Worm (Caenorhabditis elegans) whole organism, L3 larva: Measurements from ENCODE around the gene B0280.17.

Source experiments
- R02D3.7 ChIP-seq: fragments of 150-350 bp; optimal IDR thresholded peaks from 2 replicates; lab custom pipeline; 2014; ENCODE audit warnings: missing biosample characterization, missing genetic modification characterization
- ZK546.5 ChIP-seq: sonication (generic microtip); optimal IDR thresholded peaks from 2 replicates; lab custom pipeline; 2017; ENCODE audit warnings: missing biosample characterization, missing genetic modification characterization
- aly-2 ChIP-seq: fragments of 150-350 bp; optimal IDR thresholded peaks from 2 replicates; lab custom pipeline; 2014; ENCODE audit warnings: missing biosample characterization, missing genetic modification characterization
- ama-1 ChIP-seq: fragments of 150-350 bp; optimal IDR thresholded peaks from 2 replicates; lab custom pipeline; 2018
- ceh-16 ChIP-seq: sonication (generic microtip); optimal IDR thresholded peaks from 2 replicates; lab custom pipeline; 2017; ENCODE audit warnings: missing biosample characterization, missing genetic modification characterization
- ceh-28 ChIP-seq: fragments of 150-350 bp; optimal IDR thresholded peaks from 2 replicates; lab custom pipeline; 2014; ENCODE audit warnings: missing biosample characterization, missing genetic modification reagents, missing genetic modification characterization
- ceh-82 ChIP-seq: fragments of 150-350 bp; optimal IDR thresholded peaks from 2 replicates; lab custom pipeline; 2014; ENCODE audit warnings: missing biosample characterization, missing genetic modification characterization
- ceh-9 ChIP-seq: sonication (generic microtip); optimal IDR thresholded peaks from 2 replicates; lab custom pipeline; 2018; ENCODE audit warnings: missing biosample characterization, missing genetic modification characterization
- daf-12 ChIP-seq: fragments of 150-350 bp; optimal IDR thresholded peaks from 2 replicates; lab custom pipeline; 2014; ENCODE audit warnings: missing biosample characterization, missing genetic modification reagents, missing genetic modification characterization
- egl-27 ChIP-seq: sonication (generic microtip); optimal IDR thresholded peaks from 4 replicates; lab custom pipeline; 2017; ENCODE audit warnings: missing biosample characterization, missing genetic modification reagents, missing genetic modification characterization
- egl-5 ChIP-seq: fragments of 150-350 bp; optimal IDR thresholded peaks from 2 replicates; lab custom pipeline; 2017; ENCODE audit warnings: missing biosample characterization, missing genetic modification reagents, missing genetic modification characterization, inconsistent platforms
- elt-1 ChIP-seq: fragments of 150-350 bp; optimal IDR thresholded peaks from 2 replicates; lab custom pipeline; 2014; ENCODE audit warnings: missing biosample characterization, missing genetic modification characterization
- elt-2 ChIP-seq: sonication (generic microtip); optimal IDR thresholded peaks from 2 replicates; lab custom pipeline; 2016; ENCODE audit warnings: missing genetic modification reagents, mild to moderate bottlenecking, missing genetic modification characterization, missing compliant biosample characterization
- elt-3 ChIP-seq, 3 experiments: fragments of 150-350 bp in 1 of 3; sonication (generic microtip) in 2 of 3; optimal IDR thresholded peaks; 2 replicates in 2 of 3; 4 replicates in 1 of 3; lab custom pipeline; 2014 to 2017; ENCODE audit warnings: missing biosample characterization in 3 of 3, missing genetic modification characterization in 3 of 3
- eor-1 ChIP-seq, 2 experiments: fragments of 150-350 bp; optimal IDR thresholded peaks; 2 replicates each; lab custom pipeline; 2014 to 2018; ENCODE audit warnings: missing biosample characterization in 2 of 2, missing genetic modification characterization in 2 of 2
- fkh-10 ChIP-seq: sonication (generic microtip); optimal IDR thresholded peaks from 2 replicates; lab custom pipeline; 2017; ENCODE audit warnings: missing biosample characterization, missing genetic modification reagents, missing genetic modification characterization
- fkh-2 ChIP-seq: fragments of 150-350 bp; optimal IDR thresholded peaks from 2 replicates; lab custom pipeline; 2014; ENCODE audit warnings: missing biosample characterization, missing genetic modification reagents, missing genetic modification characterization
- fos-1 ChIP-seq: fragments of 150-350 bp; optimal IDR thresholded peaks from 2 replicates; lab custom pipeline; 2014; ENCODE audit warnings: missing biosample characterization, missing genetic modification characterization
- hmg-11 ChIP-seq: sonication (generic microtip); optimal IDR thresholded peaks from 2 replicates; lab custom pipeline; 2016; ENCODE audit warnings: missing genetic modification characterization, missing compliant biosample characterization
- jun-1 ChIP-seq: fragments of 150-350 bp; optimal IDR thresholded peaks from 2 replicates; lab custom pipeline; 2014; ENCODE audit warnings: missing biosample characterization, missing genetic modification reagents, missing genetic modification characterization
- lin-15B ChIP-seq: fragments of 150-350 bp; optimal IDR thresholded peaks from 2 replicates; lab custom pipeline; 2014; ENCODE audit warnings: missing biosample characterization, missing genetic modification characterization
- lin-39 ChIP-seq: fragments of 150-350 bp; optimal IDR thresholded peaks from 2 replicates; lab custom pipeline; 2018; ENCODE audit warnings: missing biosample characterization, missing genetic modification reagents, missing genetic modification characterization
- lsy-12 ChIP-seq: sonication (generic microtip); optimal IDR thresholded peaks from 2 replicates; lab custom pipeline; 2016; ENCODE audit warnings: mild to moderate bottlenecking, missing genetic modification characterization, missing compliant biosample characterization
- mdl-1 ChIP-seq: fragments of 150-350 bp; optimal IDR thresholded peaks from 2 replicates; lab custom pipeline; 2014; ENCODE audit warnings: missing biosample characterization, missing genetic modification characterization
- mml-1 ChIP-seq: fragments of 150-350 bp; sonication (generic microtip); optimal IDR thresholded peaks from 3 replicates; lab custom pipeline; 2014; ENCODE audit warnings: missing biosample characterization, missing genetic modification characterization
- nfya-1 ChIP-seq: sonication (generic microtip); optimal IDR thresholded peaks from 2 replicates; lab custom pipeline; 2017; ENCODE audit warnings: missing genetic modification characterization, mild to moderate bottlenecking, missing compliant biosample characterization, antibody characterized with exemption, moderate library complexity; ENCODE audit not compliant: insufficient read depth
- nhr-11 ChIP-seq: fragments of 150-350 bp; optimal IDR thresholded peaks from 2 replicates; lab custom pipeline; 2014; ENCODE audit warnings: missing biosample characterization, missing genetic modification characterization
- nhr-12 ChIP-seq: fragments of 150-350 bp; optimal IDR thresholded peaks from 2 replicates; lab custom pipeline; 2014; ENCODE audit warnings: missing biosample characterization, missing genetic modification characterization
- nhr-23 ChIP-seq: fragments of 150-350 bp; optimal IDR thresholded peaks from 2 replicates; lab custom pipeline; 2014; ENCODE audit warnings: missing biosample characterization, missing genetic modification reagents, missing genetic modification characterization
- nhr-237 ChIP-seq: fragments of 150-350 bp; optimal IDR thresholded peaks from 2 replicates; lab custom pipeline; 2014; ENCODE audit warnings: missing biosample characterization, missing genetic modification characterization
- nhr-25 ChIP-seq: sonication (generic microtip); optimal IDR thresholded peaks from 2 replicates; lab custom pipeline; 2017; ENCODE audit warnings: missing biosample characterization, missing genetic modification characterization
- nhr-28 ChIP-seq: fragments of 150-350 bp; optimal IDR thresholded peaks from 2 replicates; lab custom pipeline; 2014; ENCODE audit warnings: missing biosample characterization, missing genetic modification characterization
- nhr-43 ChIP-seq: sonication (generic microtip); optimal IDR thresholded peaks from 2 replicates; lab custom pipeline; 2016; ENCODE audit warnings: mild to moderate bottlenecking, missing genetic modification characterization, missing compliant biosample characterization; ENCODE audit not compliant: poor library complexity, severe bottlenecking
- nhr-67 ChIP-seq: fragments of 150-350 bp; optimal IDR thresholded peaks from 2 replicates; lab custom pipeline; 2014; ENCODE audit warnings: missing biosample characterization, missing genetic modification characterization
- nhr-76 ChIP-seq: fragments of 150-350 bp; sonication (generic microtip); optimal IDR thresholded peaks from 5 replicates; lab custom pipeline; 2014; ENCODE audit warnings: missing biosample characterization, missing genetic modification characterization
- nhr-77 ChIP-seq: fragments of 150-350 bp; optimal IDR thresholded peaks from 2 replicates; lab custom pipeline; 2014; ENCODE audit warnings: missing biosample characterization, missing genetic modification characterization
- pha-4 ChIP-seq: fragments of 150-350 bp; optimal IDR thresholded peaks from 2 replicates; lab custom pipeline; 2014; ENCODE audit warnings: missing biosample characterization, missing genetic modification reagents, missing genetic modification characterization
- pqm-1 ChIP-seq: fragments of 150-350 bp; optimal IDR thresholded peaks from 2 replicates; lab custom pipeline; 2017; ENCODE audit warnings: missing biosample characterization, missing genetic modification characterization, inconsistent platforms
- sea-2 ChIP-seq: fragments of 150-350 bp; sonication (generic microtip); optimal IDR thresholded peaks from 4 replicates; lab custom pipeline; 2014; ENCODE audit warnings: missing biosample characterization, missing genetic modification reagents, missing genetic modification characterization
- skn-1 ChIP-seq: fragments of 150-350 bp; optimal IDR thresholded peaks from 2 replicates; lab custom pipeline; 2014; ENCODE audit warnings: missing biosample characterization, missing genetic modification characterization
- snpc-4 ChIP-seq: fragments of 150-350 bp; optimal IDR thresholded peaks from 2 replicates; lab custom pipeline; 2014; ENCODE audit warnings: missing biosample characterization, missing genetic modification characterization
- tbx-2 ChIP-seq: sonication (generic microtip); optimal IDR thresholded peaks from 2 replicates; lab custom pipeline; 2016; ENCODE audit warnings: mild to moderate bottlenecking, missing genetic modification characterization, missing compliant biosample characterization
- unc-39 ChIP-seq: sonication (generic microtip); optimal IDR thresholded peaks from 4 replicates; lab custom pipeline; 2017; ENCODE audit warnings: missing biosample characterization, missing genetic modification characterization
- unc-62 ChIP-seq: fragments of 150-350 bp; sonication (generic microtip); optimal IDR thresholded peaks from 4 replicates; lab custom pipeline; 2014; ENCODE audit warnings: missing biosample characterization, missing genetic modification reagents, missing genetic modification characterization
- zag-1 ChIP-seq: fragments of 150-350 bp; optimal IDR thresholded peaks from 2 replicates; lab custom pipeline; 2014; ENCODE audit warnings: missing biosample characterization, missing genetic modification characterization
- ztf-11 ChIP-seq: fragments of 150-350 bp; optimal IDR thresholded peaks from 2 replicates; lab custom pipeline; 2014; ENCODE audit warnings: missing biosample characterization, missing genetic modification characterization
- ztf-4 ChIP-seq: fragments of 150-350 bp; optimal IDR thresholded peaks from 2 replicates; lab custom pipeline; 2014; ENCODE audit warnings: missing biosample characterization, missing genetic modification characterization

Gene B0280.17

DNA sequence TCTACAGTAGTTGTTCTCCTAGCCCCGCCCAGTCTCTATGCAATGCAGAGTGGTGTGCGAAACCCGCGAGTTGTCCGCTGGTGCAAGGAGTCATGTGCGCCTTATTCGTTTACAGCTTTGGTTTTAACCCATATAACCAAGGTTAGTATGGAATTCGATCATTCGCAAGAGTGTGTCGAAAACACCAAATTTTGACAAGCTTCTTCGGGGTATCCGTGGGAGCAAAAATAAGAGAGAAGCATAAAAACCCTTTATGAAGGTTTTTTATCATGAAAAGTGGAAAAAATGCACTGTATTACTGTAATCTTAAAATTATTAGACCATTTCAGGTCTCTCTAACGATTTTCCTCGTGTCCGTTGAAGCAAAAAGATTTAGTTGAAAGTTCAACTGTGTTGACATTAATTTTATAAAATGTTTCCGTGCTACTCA is 6.3 kb upstream of the B0280.17 start:
- TF ChIP-seq R02D3.7 (tag; lab: Kevin White, UChicago) (no peak), jun-1 (tag; lab: Kevin White, UChicago) (no peak), ama-1 (lab: Kevin White, UChicago) (peak; percentile 76), snpc-4 (tag; lab: Kevin White, UChicago) (peak; percentile 97), egl-5 (tag; lab: Kevin White, UChicago) (no peak), pqm-1 (tag; lab: Kevin White, UChicago) (peak; percentile 45), nfya-1 (tag; lab: Kevin White, UChicago) (peak; percentile 43), nhr-25 (tag; lab: Kevin White, UChicago) (peak; percentile 11), elt-2 (peak; percentile 26)

- peak; percentile 62 for TF ChIP-seq nhr-77
- TF ChIP-seq nhr-76 (tag; lab: Kevin White, UChicago): no peak
- no peak for TF ChIP-seq unc-39 (tag; lab: Kevin White, UChicago)
- TF ChIP-seq unc-62: no peak
- TF ChIP-seq nhr-43 (tag; lab: Kevin White, UChicago): no peak
- TF ChIP-seq fos-1 (tag; lab: Kevin White, UChicago): no peak
- peak; percentile 78 for TF ChIP-seq egl-27 (tag; lab: Kevin White, UChicago)
- no peak for TF ChIP-seq jun-1 (tag; lab: Kevin White, UChicago)
- TF ChIP-seq nhr-12 (tag; lab: Kevin White, UChicago): no peak
- no peak for TF ChIP-seq ztf-11
- no peak for TF ChIP-seq tbx-2 (tag; lab: Kevin White, UChicago)
- no peak for TF ChIP-seq hmg-11 (tag; lab: Kevin White, UChicago)
- no peak for TF ChIP-seq ztf-4 (tag; lab: Kevin White, UChicago)
- no peak for TF ChIP-seq nhr-237 (tag; lab: Kevin White, UChicago)
- no peak for TF ChIP-seq eor-1 (tag; optimal IDR thresholded peaks at IDR 0.05; lab: Kevin White, UChicago)
- peak; percentile 61 for TF ChIP-seq nfya-1 (tag; lab: Kevin White, UChicago)
- TF ChIP-seq pqm-1 (tag; lab: Kevin White, UChicago): peak; percentile 62
- TF ChIP-seq elt-3 (tag; optimal IDR thresholded peaks at IDR 0.05; lab: Kevin White, UChicago): peak in 1 of 3 experiments; percentile 3
- TF ChIP-seq ama-1 (lab: Kevin White, UChicago): peak; percentile 91
- peak; percentile 51 for TF ChIP-seq pha-4
- no peak for TF ChIP-seq daf-12
- no peak for TF ChIP-seq nhr-67 (tag; lab: Kevin White, UChicago)
- no peak for TF ChIP-seq fkh-10 (GFP tag; lab: Kevin White, UChicago)
- TF ChIP-seq aly-2 (tag; lab: Kevin White, UChicago): no peak
- TF ChIP-seq skn-1: peak; percentile 36
- no peak for TF ChIP-seq egl-5 (tag; lab: Kevin White, UChicago)
- no peak for TF ChIP-seq fkh-2 (tag; lab: Kevin White, UChicago)
- no peak for TF ChIP-seq nhr-28 (tag; lab: Kevin White, UChicago)
- peak; percentile 31 for TF ChIP-seq R02D3.7 (tag; lab: Kevin White, UChicago)
- no peak for TF ChIP-seq ceh-82 (tag; lab: Kevin White, UChicago)
- peak; percentile 55 for TF ChIP-seq lsy-12
- no peak for TF ChIP-seq ceh-16 (tag; lab: Kevin White, UChicago)
- TF ChIP-seq nhr-23: no peak
- TF ChIP-seq nhr-11 (tag; lab: Kevin White, UChicago): no peak
- no peak for TF ChIP-seq ceh-9 (tag; lab: Kevin White, UChicago)
- no peak for TF ChIP-seq lin-39 (tag; lab: Kevin White, UChicago)
- TF ChIP-seq nhr-25 (tag; lab: Kevin White, UChicago): no peak
- TF ChIP-seq mdl-1 (tag; lab: Kevin White, UChicago): no peak
- no peak for TF ChIP-seq mml-1 (tag; lab: Kevin White, UChicago)
- peak; percentile 42 for TF ChIP-seq ceh-28 (tag; lab: Kevin White, UChicago)
- no peak for TF ChIP-seq sea-2
- no peak for TF ChIP-seq elt-1
- TF ChIP-seq snpc-4 (tag; lab: Kevin White, UChicago): peak; percentile 98
- no peak for TF ChIP-seq zag-1 (tag; lab: Kevin White, UChicago)
- no peak for TF ChIP-seq ZK546.5 (tag; lab: Kevin White, UChicago)
- peak; percentile 8 for TF ChIP-seq lin-15B
- peak; percentile 80 for TF ChIP-seq elt-2
Observed at ce11 chrIII:7141285-7141715, 5.4 kb upstream of the B0280.17 start.
